Fruit fly (Drosophila melanogaster) S2 (cell line): ENCODE results near the gene Act79B.

Experiments used
- CG8478 ChIP-seq: fragments of >200 bp; optimal IDR thresholded peaks from 2 replicates; lab custom pipeline; 2018
- CTCF ChIP-seq, 2 experiments: fragments of >200 bp; optimal IDR thresholded peaks; 2 replicates each; lab custom pipeline; 2018

The Act79B gene

dm6 chr3L:22028225-22028624, 43.2 kb downstream of the Act79B start, which contains the start of gene CG7140:
Gene CG7140, minus strand, starts transcription at chr3L:22028325.
- TF ChIP-seq CG8478 (lab: Kevin White, UChicago) (no peak), CTCF (optimal IDR thresholded peaks at IDR 0.05; lab: Kevin White, UChicago) (no peak)

- TF ChIP-seq CTCF (optimal IDR thresholded peaks at IDR 0.05; lab: Kevin White, UChicago) (no peak), CG8478 (lab: Kevin White, UChicago) (no peak)
Measured at dm6 chr3L:22029670-22030069, 44.7 kb downstream of the Act79B start, which contains the start of gene CG43392. Gene CG43392, minus strand, starts transcription at chr3L:22029770.

- no peak for TF ChIP-seq CG8478 (lab: Kevin White, UChicago)
- TF ChIP-seq CTCF (optimal IDR thresholded peaks at IDR 0.05; lab: Kevin White, UChicago), result no peak
Measured at dm6 chr3L:22034717-22035116, 49.7 kb downstream of the Act79B start, which contains the start of gene Oct-TyrR. Gene Oct-TyrR, plus strand, starts transcription at chr3L:22035003.
